Worm (Caenorhabditis elegans): ENCODE measurements around the gene sox-4.

DNA sequence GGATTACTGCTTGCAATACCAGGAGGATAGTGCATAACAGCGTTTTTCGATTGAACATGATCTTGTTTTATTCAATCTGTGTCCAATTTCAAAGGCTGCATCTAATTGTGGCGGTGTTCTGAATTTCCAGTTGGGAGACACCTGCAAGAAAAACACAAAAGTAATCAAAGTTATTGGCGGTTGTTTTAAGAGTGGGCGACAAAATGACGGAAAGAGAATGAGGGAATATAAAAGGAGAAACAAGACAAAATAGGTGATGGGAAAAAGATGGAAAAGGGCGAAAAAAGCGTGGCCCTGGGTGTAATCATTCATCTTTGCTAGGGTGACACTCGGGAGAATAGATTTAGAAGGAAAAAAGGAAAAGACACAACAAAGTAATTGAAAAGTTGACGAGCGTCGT, 43.0 kb downstream of the sox-4 start, which contains the start of the genes ZK377.15 and sax-3:
- TF ChIP-seq B0019.2 (GFP tag; conservative IDR thresholded peaks at IDR 0.05) (no peak), lag-1 (GFP tag; IDR thresholded peaks at IDR 0.05) (no peak), snpc-4 (GFP tag; optimal IDR thresholded peaks at IDR 0.05) (no peak), snpc-4 (tag; optimal IDR thresholded peaks at IDR 0.05) (no peak), nfya-1 (tag; optimal IDR thresholded peaks at IDR 0.05; ENCODE audit: borderline replicate concordance, insufficient read depth) (no peak), bed-2 (GFP tag; IDR thresholded peaks at IDR 0.05) (no peak), Y53F4B.3 (GFP tag; IDR thresholded peaks at IDR 0.05) (no peak), Y56A3A.18 (GFP tag; IDR thresholded peaks at IDR 0.05) (no peak), madf-8 (GFP tag; conservative IDR thresholded peaks at IDR 0.05) (no peak), B0336.3 (GFP tag; IDR thresholded peaks at IDR 0.05) (no peak), ztf-18 (tag; optimal IDR thresholded peaks at IDR 0.05) (no peak), hlh-12 (tag; optimal IDR thresholded peaks at IDR 0.05) (no peak), attf-5 (GFP tag; optimal IDR thresholded peaks at IDR 0.05) (no peak), ama-1 (optimal IDR thresholded peaks at IDR 0.05) (no peak), ama-1 (GFP tag; optimal IDR thresholded peaks at IDR 0.05) (no peak), ets-4 (GFP tag; optimal IDR thresholded peaks at IDR 0.05) (no peak)

Data from whole organism, young adult.